Worm (Caenorhabditis elegans) whole organism, midembryonic: ENCODE results near the gene K09E9.1.

Source experiments
- T22C8.4 ChIP-seq: fragments of 200-800 bp; sonication (Bioruptor generic); IDR thresholded peaks from 2 replicates; pipeline ENCODE4 v1.3.6; 2022; ENCODE audit warnings: missing genetic modification characterization, missing compliant biosample characterization
- cog-1 ChIP-seq: sonication (generic microtip); optimal IDR thresholded peaks from 2 replicates; lab custom pipeline; 2016; ENCODE audit warnings: missing genetic modification characterization, missing compliant biosample characterization
- flt-1 ChIP-seq: fragments of 200-800 bp; sonication (Bioruptor generic); IDR thresholded peaks from 2 replicates; pipeline ENCODE4 v1.3.6; 2022; ENCODE audit warnings: missing genetic modification characterization, missing compliant biosample characterization
- klf-2 ChIP-seq: fragments of 200-800 bp; sonication (Bioruptor generic); conservative IDR thresholded peaks from 2 replicates; pipeline ENCODE4 v1.3.6; 2022; ENCODE audit warnings: missing genetic modification reagents, missing genetic modification characterization, missing compliant biosample characterization
- med-1 ChIP-seq: sonication (generic microtip); optimal IDR thresholded peaks from 2 replicates; lab custom pipeline; 2017; ENCODE audit warnings: missing genetic modification characterization, mild to moderate bottlenecking, missing compliant biosample characterization, antibody characterized with exemption, missing genetic modification reagents; ENCODE audit not compliant: insufficient read depth
- ref-1 ChIP-seq: fragments of 200-800 bp; sonication (Bioruptor generic); conservative IDR thresholded peaks from 2 replicates; pipeline ENCODE4 v1.3.6; 2022; ENCODE audit warnings: missing genetic modification reagents, missing genetic modification characterization, missing compliant biosample characterization
- tab-1 ChIP-seq: fragments of 200-800 bp; sonication (Bioruptor generic); IDR thresholded peaks from 2 replicates; pipeline ENCODE4 v1.3.6; 2022; ENCODE audit warnings: missing genetic modification characterization, missing compliant biosample characterization
- ztf-23 ChIP-seq: fragments of 200-800 bp; sonication (Bioruptor generic); IDR thresholded peaks from 2 replicates; pipeline ENCODE4 v1.3.6; 2022; ENCODE audit warnings: missing genetic modification reagents, missing genetic modification characterization, missing compliant biosample characterization
- ztf-29 ChIP-seq: fragments of 200-800 bp; sonication (Bioruptor generic); IDR thresholded peaks from 2 replicates; pipeline ENCODE4 v1.3.6; 2022; ENCODE audit warnings: missing genetic modification reagents, missing genetic modification characterization, missing compliant biosample characterization

Gene K09E9.1

DNA sequence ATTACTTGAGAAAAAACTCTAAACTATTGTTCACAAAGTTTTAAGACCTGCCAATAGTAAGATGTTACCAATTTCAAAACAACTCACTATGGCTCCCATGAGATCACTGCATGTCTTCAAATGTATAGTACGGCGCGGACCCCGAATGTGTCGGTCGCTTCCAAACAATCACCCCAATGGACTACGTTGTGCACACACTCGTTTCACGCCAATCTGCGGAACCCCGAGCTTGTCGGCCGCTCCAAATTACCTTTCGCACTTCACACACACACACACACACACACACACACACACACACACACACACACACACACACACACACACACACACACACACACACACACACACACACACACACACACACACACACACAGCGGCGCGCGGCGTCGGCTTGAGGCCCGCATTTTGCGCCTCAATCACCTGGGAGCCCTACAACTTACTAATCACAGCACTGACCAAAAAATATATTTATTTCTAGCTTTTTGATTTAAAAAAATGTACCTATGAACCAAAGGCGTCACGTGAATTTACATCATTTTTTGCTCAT lies 47.8 kb downstream of the K09E9.1 start:
- TF ChIP-seq ztf-23 (GFP tag; lab: Robert Waterston, UW): peak; percentile 61; the same call in 1 of the 2 replicates
- no peak for TF ChIP-seq med-1 (GFP tag; lab: Kevin White, UChicago)

DNA sequence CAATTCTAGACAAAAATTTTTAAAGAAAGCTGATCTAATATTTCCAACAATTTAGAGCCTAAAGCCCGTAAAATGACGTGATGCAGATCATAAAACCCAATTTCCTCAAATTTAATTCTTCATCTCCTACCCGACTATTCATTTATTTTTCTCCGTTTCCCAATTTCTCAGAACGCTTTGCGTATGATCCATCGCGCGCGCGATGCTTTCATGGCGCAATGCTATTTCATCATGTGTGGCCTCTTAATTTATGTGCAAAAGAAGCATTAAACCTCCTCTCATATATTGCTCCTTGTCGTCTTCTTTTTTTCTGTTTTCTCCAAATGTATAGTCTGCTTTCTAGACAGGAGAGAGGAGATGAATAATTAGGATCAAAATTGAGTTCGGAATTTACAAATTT lies 48.4 kb downstream of the K09E9.1 start:
- no peak for TF ChIP-seq ztf-29 (GFP tag; lab: Robert Waterston, UW)
- no peak for TF ChIP-seq ztf-23 (GFP tag; lab: Robert Waterston, UW)
- TF ChIP-seq flt-1 (GFP tag; lab: Robert Waterston, UW): no peak
- no peak for TF ChIP-seq ref-1
- TF ChIP-seq med-1 (GFP tag; lab: Kevin White, UChicago): no peak
- TF ChIP-seq cog-1 (tag; lab: Kevin White, UChicago): no peak
- no peak for TF ChIP-seq T22C8.4
- no peak for TF ChIP-seq klf-2 (GFP tag; lab: Robert Waterston, UW)
- TF ChIP-seq tab-1 (GFP tag; lab: Robert Waterston, UW): no peak

DNA sequence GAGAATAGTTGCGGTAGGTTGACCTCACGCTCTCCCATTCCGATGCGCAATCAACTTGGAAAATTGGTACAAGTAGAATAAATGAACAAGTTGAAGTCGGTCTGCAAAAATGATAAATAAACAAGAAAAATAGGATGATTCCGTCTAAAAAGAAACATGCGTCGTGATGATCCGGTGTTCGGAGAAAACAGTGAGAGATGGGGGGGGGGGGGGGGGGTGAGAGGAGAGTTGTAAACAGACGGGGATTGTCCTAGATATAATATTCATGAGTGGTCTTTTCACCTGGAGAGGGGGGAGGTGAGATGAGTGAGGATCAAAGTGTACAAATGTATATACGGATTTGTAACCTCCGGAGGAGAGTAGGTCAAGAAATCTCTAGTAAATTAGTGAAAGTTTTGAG lies 55.3 kb downstream of the K09E9.1 start, which contains the start of gene F59D12.2:
TSS of gene F59D12.2 (minus strand) at position 101 of the 400 bp plus-strand sequence.
- no peak for TF ChIP-seq T22C8.4
- no peak for TF ChIP-seq ztf-23 (GFP tag; lab: Robert Waterston, UW)
- TF ChIP-seq ref-1: no peak
- TF ChIP-seq klf-2 (GFP tag; lab: Robert Waterston, UW): no peak
- TF ChIP-seq flt-1 (GFP tag; lab: Robert Waterston, UW): no peak
